Worm (Caenorhabditis elegans) whole organism, L1 larva: ENCODE data around the gene ddo-3.

Source experiments
- C04F5.9 ChIP-seq: sonication (generic microtip); optimal IDR thresholded peaks from 2 replicates; lab custom pipeline; 2016; ENCODE audit warnings: missing genetic modification characterization, missing compliant biosample characterization
- C16A3.4 ChIP-seq: fragments of 150-350 bp; optimal IDR thresholded peaks from 2 replicates; lab custom pipeline; 2014; ENCODE audit warnings: missing biosample characterization, missing genetic modification characterization
- ceh-63 ChIP-seq: fragments of 200-800 bp; sonication (Bioruptor generic); optimal IDR thresholded peaks from 2 replicates; lab custom pipeline; 2018; ENCODE audit warnings: mild to moderate bottlenecking, missing genetic modification characterization, missing compliant biosample characterization
- ceh-8 ChIP-seq: fragments of 200-800 bp; sonication (Bioruptor generic); optimal IDR thresholded peaks from 2 replicates; lab custom pipeline; 2018; ENCODE audit warnings: mild to moderate bottlenecking, missing genetic modification characterization, moderate library complexity, missing compliant biosample characterization
- ceh-82 ChIP-seq, 3 experiments: fragments of 150-350 bp in 1 of 3; sonication (generic microtip) in 2 of 3; optimal IDR thresholded peaks; 2 replicates each; lab custom pipeline; 2014 to 2017; ENCODE audit warnings: missing biosample characterization in 3 of 3, missing genetic modification characterization in 3 of 3
- ceh-88 ChIP-seq: fragments of 200-800 bp; sonication (Bioruptor generic); IDR thresholded peaks from 2 replicates; pipeline ENCODE4 v1.3.6; 2022; ENCODE audit warnings: missing genetic modification characterization, missing compliant biosample characterization
- ceh-90 ChIP-seq: sonication (generic microtip); optimal IDR thresholded peaks from 2 replicates; lab custom pipeline; 2016; ENCODE audit warnings: missing genetic modification characterization, missing compliant biosample characterization
- dpl-1 ChIP-seq, 3 experiments: fragments of 150-350 bp in 2 of 3; sonication (generic microtip) in 1 of 3; optimal IDR thresholded peaks; 2 replicates each; lab custom pipeline; 2014 to 2017; ENCODE audit warnings: missing biosample characterization in 3 of 3, missing genetic modification characterization in 3 of 3, missing genetic modification reagents in 3 of 3
- dsc-1 ChIP-seq: sonication (generic microtip); optimal IDR thresholded peaks from 2 replicates; lab custom pipeline; 2016; ENCODE audit warnings: mild to moderate bottlenecking, missing genetic modification characterization, missing compliant biosample characterization
- efl-1 ChIP-seq, 4 experiments: fragments of 150-350 bp; optimal IDR thresholded peaks in 3 of 4; peaks in 1 of 4; 1 replicate in 1 of 4; 2 replicates in 3 of 4; lab custom pipeline; 2014; ENCODE audit warnings: missing biosample characterization in 2 of 4, missing genetic modification characterization in 2 of 4, missing genetic modification reagents in 2 of 4
- elt-3 ChIP-seq, 6 experiments: fragments of 150-350 bp in 1 of 6; sonication (generic microtip); optimal IDR thresholded peaks; 2 replicates each; lab custom pipeline; 2017 to 2018; ENCODE audit warnings: missing biosample characterization in 6 of 6, missing genetic modification characterization in 6 of 6, inconsistent platforms in 1 of 6
- ets-5 ChIP-seq: fragments of 200-800 bp; sonication (Bioruptor generic); IDR thresholded peaks from 2 replicates; pipeline ENCODE4 v1.3.6; 2022; ENCODE audit warnings: missing genetic modification characterization, missing compliant biosample characterization
- fkh-10 ChIP-seq: sonication (generic microtip); optimal IDR thresholded peaks from 2 replicates; lab custom pipeline; 2017; ENCODE audit warnings: missing biosample characterization, missing genetic modification reagents, missing genetic modification characterization
- fkh-8 ChIP-seq: sonication (generic microtip); optimal IDR thresholded peaks from 2 replicates; lab custom pipeline; 2016; ENCODE audit warnings: mild to moderate bottlenecking, missing genetic modification characterization, missing compliant biosample characterization
- fos-1 ChIP-seq: fragments of 150-350 bp; optimal IDR thresholded peaks from 2 replicates; lab custom pipeline; 2014; ENCODE audit warnings: missing biosample characterization, missing genetic modification characterization
- grh-1 ChIP-seq: fragments of 200-800 bp; sonication (Bioruptor generic); IDR thresholded peaks from 2 replicates; pipeline ENCODE4 v1.3.6; 2022; ENCODE audit warnings: missing genetic modification reagents, missing genetic modification characterization, missing compliant biosample characterization
- irx-1 ChIP-seq: sonication (generic microtip); optimal IDR thresholded peaks from 2 replicates; lab custom pipeline; 2016; ENCODE audit warnings: missing genetic modification characterization, missing compliant biosample characterization
- isw-1 ChIP-seq: fragments of 200-800 bp; sonication (Bioruptor generic); IDR thresholded peaks from 2 replicates; pipeline ENCODE4 v1.3.6; 2022; ENCODE audit warnings: missing genetic modification characterization, missing compliant biosample characterization
- jun-1 ChIP-seq: fragments of 150-350 bp; optimal IDR thresholded peaks from 2 replicates; lab custom pipeline; 2014; ENCODE audit warnings: missing biosample characterization, missing genetic modification reagents, missing genetic modification characterization
- lin-13 ChIP-seq: fragments of 150-350 bp; optimal IDR thresholded peaks from 2 replicates; lab custom pipeline; 2014; ENCODE audit warnings: missing biosample characterization, missing genetic modification reagents, missing genetic modification characterization
- lin-15B ChIP-seq: fragments of 150-350 bp; sonication (generic microtip); optimal IDR thresholded peaks from 3 replicates; lab custom pipeline; 2014; ENCODE audit warnings: missing biosample characterization, missing genetic modification characterization
- lin-35 ChIP-seq, 2 experiments: fragments of 150-350 bp; optimal IDR thresholded peaks; 2 replicates each; lab custom pipeline; 2014; ENCODE audit warnings: missing biosample characterization in 2 of 2, missing genetic modification characterization in 2 of 2, missing genetic modification reagents in 2 of 2
- lir-3 ChIP-seq: sonication (generic microtip); optimal IDR thresholded peaks from 2 replicates; lab custom pipeline; 2016; ENCODE audit warnings: mild to moderate bottlenecking, missing genetic modification characterization, moderate library complexity, missing compliant biosample characterization; ENCODE audit not compliant: poor library complexity
- lsy-2 ChIP-seq, 2 experiments: fragments of 150-350 bp; optimal IDR thresholded peaks; 2 replicates each; lab custom pipeline; 2014; ENCODE audit warnings: missing biosample characterization in 2 of 2, missing genetic modification characterization in 2 of 2
- mab-9 ChIP-seq: fragments of 200-800 bp; sonication (Bioruptor generic); IDR thresholded peaks from 2 replicates; pipeline ENCODE4 v1.3.6; 2022; ENCODE audit warnings: missing genetic modification reagents, missing genetic modification characterization, missing compliant biosample characterization
- mdl-1 ChIP-seq, 2 experiments: fragments of 150-350 bp; optimal IDR thresholded peaks; 2 replicates each; lab custom pipeline; 2014 to 2017; ENCODE audit warnings: missing biosample characterization in 2 of 2, missing genetic modification characterization in 2 of 2, inconsistent platforms in 1 of 2
- mep-1 ChIP-seq: fragments of 150-350 bp; optimal IDR thresholded peaks from 2 replicates; lab custom pipeline; 2014; ENCODE audit warnings: missing biosample characterization, missing genetic modification characterization
- nhr-11 ChIP-seq: fragments of 150-350 bp; optimal IDR thresholded peaks from 2 replicates; lab custom pipeline; 2014; ENCODE audit warnings: missing biosample characterization, missing genetic modification characterization
- nhr-19 ChIP-seq: fragments of 200-800 bp; sonication (Bioruptor generic); conservative IDR thresholded peaks from 2 replicates; pipeline ENCODE4 v1.3.6; 2022; ENCODE audit warnings: missing genetic modification characterization, missing compliant biosample characterization
- nhr-20 ChIP-seq: sonication (generic microtip); optimal IDR thresholded peaks from 2 replicates; lab custom pipeline; 2016; ENCODE audit warnings: mild to moderate bottlenecking, missing genetic modification characterization, missing compliant biosample characterization
- nhr-47 ChIP-seq: sonication (generic microtip); optimal IDR thresholded peaks from 2 replicates; lab custom pipeline; 2016; ENCODE audit warnings: mild to moderate bottlenecking, missing genetic modification characterization, moderate library complexity, missing compliant biosample characterization
- nhr-90 ChIP-seq: sonication (generic microtip); optimal IDR thresholded peaks from 2 replicates; lab custom pipeline; 2016; ENCODE audit warnings: mild to moderate bottlenecking, missing genetic modification characterization, missing compliant biosample characterization; ENCODE audit not compliant: poor library complexity
- pax-3 ChIP-seq: fragments of 200-800 bp; sonication (Bioruptor generic); optimal IDR thresholded peaks from 2 replicates; lab custom pipeline; 2018; ENCODE audit warnings: mild to moderate bottlenecking, missing genetic modification characterization, moderate library complexity, missing compliant biosample characterization
- rnt-1 ChIP-seq: sonication (generic microtip); optimal IDR thresholded peaks from 2 replicates; lab custom pipeline; 2016; ENCODE audit warnings: mild to moderate bottlenecking, missing genetic modification characterization, moderate library complexity, missing compliant biosample characterization
- skn-1 ChIP-seq: fragments of 150-350 bp; optimal IDR thresholded peaks from 2 replicates; lab custom pipeline; 2014; ENCODE audit warnings: missing biosample characterization, missing genetic modification characterization
- snpc-4 ChIP-seq: fragments of 150-350 bp; optimal IDR thresholded peaks from 2 replicates; lab custom pipeline; 2014; ENCODE audit warnings: missing biosample characterization, missing genetic modification characterization
- snu-23 ChIP-seq: sonication (generic microtip); optimal IDR thresholded peaks from 2 replicates; lab custom pipeline; 2016; ENCODE audit warnings: missing genetic modification characterization, missing compliant biosample characterization
- sox-4 ChIP-seq: sonication (generic microtip); optimal IDR thresholded peaks from 2 replicates; lab custom pipeline; 2016; ENCODE audit warnings: missing genetic modification characterization, missing compliant biosample characterization
- swsn-7 ChIP-seq: sonication (generic microtip); optimal IDR thresholded peaks from 2 replicates; lab custom pipeline; 2016; ENCODE audit warnings: missing genetic modification characterization, missing compliant biosample characterization
- tbx-2 ChIP-seq: sonication (generic microtip); optimal IDR thresholded peaks from 2 replicates; lab custom pipeline; 2016; ENCODE audit warnings: missing genetic modification characterization, missing compliant biosample characterization
- unc-130 ChIP-seq: fragments of 150-350 bp; optimal IDR thresholded peaks from 2 replicates; lab custom pipeline; 2017; ENCODE audit warnings: missing biosample characterization, missing genetic modification characterization, inconsistent platforms
- unc-62 ChIP-seq: fragments of 150-350 bp; optimal IDR thresholded peaks from 2 replicates; lab custom pipeline; 2014; ENCODE audit warnings: missing biosample characterization, missing genetic modification reagents, missing genetic modification characterization
- unc-86 ChIP-seq: sonication (generic microtip); optimal IDR thresholded peaks from 2 replicates; lab custom pipeline; 2016; ENCODE audit warnings: missing genetic modification characterization, missing compliant biosample characterization
- unc-98 ChIP-seq: fragments of 200-800 bp; sonication (Bioruptor generic); IDR thresholded peaks from 2 replicates; pipeline ENCODE4 v1.3.6; 2022; ENCODE audit warnings: missing genetic modification characterization, missing compliant biosample characterization
- xbp-1 ChIP-seq: sonication (generic microtip); optimal IDR thresholded peaks from 2 replicates; lab custom pipeline; 2016; ENCODE audit warnings: missing genetic modification characterization, missing compliant biosample characterization
- ztf-11 ChIP-seq, 2 experiments: sonication (generic microtip); optimal IDR thresholded peaks; 2 replicates each; lab custom pipeline; 2016 to 2017; ENCODE audit warnings: missing genetic modification characterization in 2 of 2, missing biosample characterization in 1 of 2, missing compliant biosample characterization in 1 of 2

The ddo-3 gene

DNA sequence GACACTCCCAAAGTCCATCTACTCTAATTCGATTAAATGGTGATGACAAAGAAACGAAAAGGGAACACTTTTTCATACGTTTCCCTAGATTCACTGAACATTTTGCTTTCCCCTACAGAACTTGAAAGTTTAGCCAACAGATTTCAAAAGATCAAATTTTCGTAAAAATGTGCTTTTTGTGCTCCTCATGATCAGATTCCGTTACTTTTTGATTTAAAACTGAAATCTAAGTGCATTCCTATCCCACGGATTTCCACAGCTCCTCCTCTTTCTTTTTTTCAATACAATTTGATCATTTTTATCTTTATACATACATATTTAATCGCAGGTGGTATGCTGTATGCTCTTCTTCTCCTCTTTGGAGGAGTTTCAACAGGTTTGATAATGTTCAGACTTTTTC, at the start of gene ddo-3:
ddo-3 (plus strand) TSS at position 301 of the 400 bp plus-strand sequence.
- TF ChIP-seq mep-1 (tag; lab: Kevin White, UChicago), result no peak
- no peak for TF ChIP-seq nhr-11 (tag; lab: Kevin White, UChicago)
- TF ChIP-seq ets-5 (GFP tag; lab: Robert Waterston, UW), result no peak
- TF ChIP-seq unc-62 (GFP tag; lab: Kevin White, UChicago), result no peak
- TF ChIP-seq nhr-47 (tag; lab: Kevin White, UChicago), result no peak
- TF ChIP-seq ztf-11 (tag; optimal IDR thresholded peaks at IDR 0.05; lab: Kevin White, UChicago), result no peak
- no peak for TF ChIP-seq ceh-90 (tag; lab: Kevin White, UChicago)
- TF ChIP-seq lir-3 (tag; lab: Kevin White, UChicago), result no peak
- TF ChIP-seq jun-1 (tag; lab: Kevin White, UChicago), result no peak
- no peak for TF ChIP-seq elt-3 (tag; optimal IDR thresholded peaks at IDR 0.05; lab: Kevin White, UChicago)

DNA sequence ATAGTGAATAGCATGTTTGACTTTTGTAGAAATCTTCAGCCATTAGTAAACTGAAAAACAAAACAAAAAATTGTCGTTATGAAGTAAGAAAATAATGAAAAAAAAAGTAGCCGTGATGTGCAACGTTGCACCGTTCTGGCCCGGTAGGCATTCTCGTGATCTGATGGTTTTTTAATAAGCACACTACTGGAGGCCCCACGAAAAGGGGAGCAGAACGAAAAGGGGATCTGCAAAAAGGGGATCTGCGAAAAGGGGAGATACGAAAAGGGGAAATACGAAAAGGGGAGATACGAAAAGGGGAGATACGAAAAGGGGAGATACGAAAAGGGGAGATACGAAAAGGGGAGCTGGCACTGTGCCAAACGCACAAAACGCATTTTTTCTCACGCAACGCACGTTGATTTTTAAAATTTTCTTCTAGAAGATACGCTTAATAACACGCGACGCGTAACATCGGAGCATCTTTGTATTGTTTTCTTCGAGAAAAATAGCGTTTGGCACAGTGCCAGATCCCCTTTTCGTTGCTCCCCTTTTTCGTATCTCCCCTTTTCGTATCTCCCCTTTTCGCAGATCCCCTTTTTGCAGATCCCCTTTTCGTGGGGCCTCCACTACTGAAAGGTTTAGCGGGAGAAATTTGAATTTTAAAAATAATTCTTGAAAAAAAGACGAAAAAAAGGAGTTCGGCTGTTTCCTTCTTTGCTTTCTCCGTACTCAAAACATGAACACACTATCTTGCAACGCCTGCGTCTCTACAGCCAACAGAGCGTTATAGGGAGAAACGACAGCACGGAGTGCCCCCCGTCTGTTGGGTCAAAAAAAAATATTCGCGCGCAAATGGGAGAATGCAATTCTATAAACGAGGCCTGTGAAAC, 36.2 kb upstream of the ddo-3 start, which contains the start of gene C09E7.7:
C09E7.7 (minus strand) TSS at position 57 of the 872 bp plus-strand sequence.
- TF ChIP-seq mab-9 (GFP tag; lab: Robert Waterston, UW) (peak; percentile 64), unc-86 (tag; lab: Kevin White, UChicago) (peak; percentile 76), unc-130 (tag; lab: Kevin White, UChicago) (peak; percentile 3), sox-4 (tag; lab: Kevin White, UChicago) (peak; percentile 52), ztf-11 (tag; optimal IDR thresholded peaks at IDR 0.05; lab: Kevin White, UChicago) (peak in 1 of 2 experiments; percentile 79), dsc-1 (tag; lab: Kevin White, UChicago) (peak; percentile 25), ceh-8 (GFP tag; lab: Kevin White, UChicago) (peak; percentile 24), ceh-63 (GFP tag; lab: Kevin White, UChicago) (peak; percentile 70), fos-1 (peak; percentile 3), lir-3 (tag; lab: Kevin White, UChicago) (peak; percentile 67), pax-3 (tag; lab: Kevin White, UChicago) (peak; percentile 71), nhr-90 (tag; lab: Kevin White, UChicago) (peak; percentile 76), fkh-8 (tag; lab: Kevin White, UChicago) (peak; percentile 67), rnt-1 (tag; lab: Kevin White, UChicago) (peak; percentile 79), grh-1 (GFP tag; lab: Robert Waterston, UW) (peak; percentile 17; the same call in 1 of the 2 replicates), efl-1 (optimal IDR thresholded peaks at IDR 0.05; lab: Kevin White, UChicago) (peak; percentile 23 to 68), efl-1 (GFP tag; optimal IDR thresholded peaks at IDR 0.05 in 1 of 2; lab: Kevin White, UChicago) (peak; percentile 49 to 96), lin-35 (GFP tag; optimal IDR thresholded peaks at IDR 0.05; lab: Kevin White, UChicago) (peak; percentile 42 to 43), nhr-19 (GFP tag; lab: Robert Waterston, UW) (peak; percentile 70), nhr-47 (tag; lab: Kevin White, UChicago) (peak; percentile 82), snu-23 (GFP tag; lab: Kevin White, UChicago) (peak; percentile 51), skn-1 (peak; percentile 46), mdl-1 (tag; optimal IDR thresholded peaks at IDR 0.05; lab: Kevin White, UChicago) (peak in 1 of 2 experiments; percentile 6), ceh-82 (tag; optimal IDR thresholded peaks at IDR 0.05; lab: Kevin White, UChicago) (peak in 1 of 3 experiments; percentile 43), snpc-4 (tag; lab: Kevin White, UChicago) (peak; percentile 2), ceh-88 (GFP tag; lab: Robert Waterston, UW) (peak; percentile 64), tbx-2 (tag; lab: Kevin White, UChicago) (peak; percentile 67), dpl-1 (GFP tag; optimal IDR thresholded peaks at IDR 0.05; lab: Kevin White, UChicago) (peak; percentile 34 to 52 (median 37)), swsn-7 (tag; lab: Kevin White, UChicago) (peak; percentile 39), nhr-20 (peak; percentile 42), lsy-2 (tag; optimal IDR thresholded peaks at IDR 0.05; lab: Kevin White, UChicago) (peak; percentile 61 to 63), lin-15B (tag; lab: Kevin White, UChicago) (peak; percentile 15), isw-1 (GFP tag; lab: Robert Waterston, UW) (peak; percentile 47), irx-1 (tag; lab: Kevin White, UChicago) (peak; percentile 27), mep-1 (tag; lab: Kevin White, UChicago) (peak; percentile 61), jun-1 (tag; lab: Kevin White, UChicago) (peak; percentile 33), C04F5.9 (tag; lab: Kevin White, UChicago) (peak; percentile 13), lin-13 (GFP tag; lab: Kevin White, UChicago) (peak; percentile 10), C16A3.4 (tag; lab: Kevin White, UChicago) (peak; percentile 39), fkh-10 (GFP tag; lab: Kevin White, UChicago) (peak; percentile 33), xbp-1 (peak; percentile 45), unc-98 (GFP tag; lab: Robert Waterston, UW) (peak; percentile 62)
